Fruit fly (Drosophila melanogaster) S2 (cell line): Measurements from ENCODE around the gene CG12177.

ENCODE experiments used
- CG8478 ChIP-seq: fragments of >200 bp; optimal IDR thresholded peaks from 2 replicates; lab custom pipeline; 2018
- CTCF ChIP-seq, 2 experiments: fragments of >200 bp; optimal IDR thresholded peaks; 2 replicates each; lab custom pipeline; 2018

Gene CG12177

dm6 chrX:13680262-13680661, at the start of gene CG12177:
TSS of gene CG12177 (minus strand) at chrX:13680500.
- TF ChIP-seq CTCF (optimal IDR thresholded peaks at IDR 0.05; lab: Kevin White, UChicago) (no peak), CG8478 (lab: Kevin White, UChicago) (no peak)

- no peak for TF ChIP-seq CTCF (optimal IDR thresholded peaks at IDR 0.05; lab: Kevin White, UChicago)
- TF ChIP-seq CG8478 (lab: Kevin White, UChicago): no peak
These were observed 41.6 kb upstream of the CG12177 start, which contains the start of the genes Mrgn1 and mus101 for dm6 chrX:13721934-13722333. TSS of gene Mrgn1 (minus strand) at chrX:13721977. TSS of gene mus101 (plus strand) at chrX:13722246.

dm6 chrX:13717982-13718402, 37.7 kb upstream of the CG12177 start, which contains the start of gene Nadsyn:
TSS of gene Nadsyn (minus strand) at chrX:13718285.
- TF ChIP-seq CTCF (optimal IDR thresholded peaks at IDR 0.05; lab: Kevin White, UChicago): no peak
- no peak for TF ChIP-seq CG8478 (lab: Kevin White, UChicago)

- TF ChIP-seq CTCF (optimal IDR thresholded peaks at IDR 0.05; lab: Kevin White, UChicago): no peak
- no peak for TF ChIP-seq CG8478 (lab: Kevin White, UChicago)
These were observed 19.4 kb upstream of the CG12177 start for dm6 chrX:13699666-13700065.

dm6 chrX:13698717-13699427, 18.6 kb upstream of the CG12177 start:
- TF ChIP-seq CG8478 (lab: Kevin White, UChicago) (no peak), CTCF (optimal IDR thresholded peaks at IDR 0.05; lab: Kevin White, UChicago) (no peak)

dm6 chrX:13691992-13692391, 11.7 kb upstream of the CG12177 start, which contains the start of gene Nna1:
TSS of gene Nna1 (plus strand) at chrX:13692292.
- TF ChIP-seq CG8478 (lab: Kevin White, UChicago): no peak
- no peak for TF ChIP-seq CTCF (optimal IDR thresholded peaks at IDR 0.05; lab: Kevin White, UChicago)

- TF ChIP-seq CTCF (optimal IDR thresholded peaks at IDR 0.05; lab: Kevin White, UChicago) (no peak), CG8478 (lab: Kevin White, UChicago) (no peak)
These were observed 2.4 kb upstream of the CG12177 start, which contains the start of gene CG11158 for dm6 chrX:13682652-13683051. TSS of gene CG11158 (plus strand) at chrX:13682952.

- TF ChIP-seq CG8478 (lab: Kevin White, UChicago): no peak
- TF ChIP-seq CTCF (optimal IDR thresholded peaks at IDR 0.05; lab: Kevin White, UChicago): no peak
These were observed 1.6 kb upstream of the CG12177 start for dm6 chrX:13681906-13682305.

dm6 chrX:13679565-13679964, 735 bp downstream of the CG12177 start:
- no peak for TF ChIP-seq CG8478 (lab: Kevin White, UChicago)
- TF ChIP-seq CTCF (optimal IDR thresholded peaks at IDR 0.05; lab: Kevin White, UChicago): no peak

- TF ChIP-seq CTCF (optimal IDR thresholded peaks at IDR 0.05; lab: Kevin White, UChicago): no peak
- no peak for TF ChIP-seq CG8478 (lab: Kevin White, UChicago)
These were observed 2.3 kb downstream of the CG12177 start for dm6 chrX:13677970-13678490.

dm6 chrX:13676458-13676944, 3.8 kb downstream of the CG12177 start, which contains the start of gene CG11162:
TSS of gene CG11162 (plus strand) at chrX:13676894.
- TF ChIP-seq CG8478 (lab: Kevin White, UChicago) (no peak), CTCF (optimal IDR thresholded peaks at IDR 0.05; lab: Kevin White, UChicago) (no peak)

- TF ChIP-seq CG8478 (lab: Kevin White, UChicago) (no peak), CTCF (optimal IDR thresholded peaks at IDR 0.05; lab: Kevin White, UChicago) (no peak)
These were observed 9.9 kb downstream of the CG12177 start for dm6 chrX:13670329-13670847.

- TF ChIP-seq CG8478 (lab: Kevin White, UChicago): no peak
- TF ChIP-seq CTCF (optimal IDR thresholded peaks at IDR 0.05; lab: Kevin White, UChicago): no peak
These were observed 10.9 kb downstream of the CG12177 start, which contains the start of gene CG15760 for dm6 chrX:13669366-13669765. TSS of gene CG15760 (plus strand) at chrX:13669699.

- no peak for TF ChIP-seq CG8478 (lab: Kevin White, UChicago)
- no peak for TF ChIP-seq CTCF (optimal IDR thresholded peaks at IDR 0.05; lab: Kevin White, UChicago)
These were observed 12.6 kb downstream of the CG12177 start, which contains the start of the genes DNAlig4 and CG11164 for dm6 chrX:13667656-13668055. TSS of gene DNAlig4 (minus strand) at chrX:13667811. TSS of gene CG11164 (plus strand) at chrX:13668014.

dm6 chrX:13651170-13651569, 29.1 kb downstream of the CG12177 start:
- TF ChIP-seq CG8478 (lab: Kevin White, UChicago): no peak
